Worm (Caenorhabditis elegans) whole organism, L3 larva: ENCODE measurements around the gene K07H8.11.
A peak's percentile ranks its signal among the peaks of the same experiment; 100 is the strongest.

Experiments
- R02D3.7 ChIP-seq: fragments of 150-350 bp; optimal IDR thresholded peaks from 2 replicates; lab custom pipeline; 2014; ENCODE audit warnings: missing biosample characterization, missing genetic modification characterization
- ceh-16 ChIP-seq: sonication (generic microtip); optimal IDR thresholded peaks from 2 replicates; lab custom pipeline; 2017; ENCODE audit warnings: missing biosample characterization, missing genetic modification characterization
- ceh-28 ChIP-seq: fragments of 150-350 bp; optimal IDR thresholded peaks from 2 replicates; lab custom pipeline; 2014; ENCODE audit warnings: missing biosample characterization, missing genetic modification reagents, missing genetic modification characterization
- ceh-82 ChIP-seq: fragments of 150-350 bp; optimal IDR thresholded peaks from 2 replicates; lab custom pipeline; 2014; ENCODE audit warnings: missing biosample characterization, missing genetic modification characterization
- daf-12 ChIP-seq: fragments of 150-350 bp; optimal IDR thresholded peaks from 2 replicates; lab custom pipeline; 2014; ENCODE audit warnings: missing biosample characterization, missing genetic modification reagents, missing genetic modification characterization
- egl-27 ChIP-seq: sonication (generic microtip); optimal IDR thresholded peaks from 4 replicates; lab custom pipeline; 2017; ENCODE audit warnings: missing biosample characterization, missing genetic modification reagents, missing genetic modification characterization
- egl-5 ChIP-seq: fragments of 150-350 bp; optimal IDR thresholded peaks from 2 replicates; lab custom pipeline; 2017; ENCODE audit warnings: missing biosample characterization, missing genetic modification reagents, missing genetic modification characterization, inconsistent platforms
- elt-1 ChIP-seq: fragments of 150-350 bp; optimal IDR thresholded peaks from 2 replicates; lab custom pipeline; 2014; ENCODE audit warnings: missing biosample characterization, missing genetic modification characterization
- elt-2 ChIP-seq: sonication (generic microtip); optimal IDR thresholded peaks from 2 replicates; lab custom pipeline; 2016; ENCODE audit warnings: missing genetic modification reagents, mild to moderate bottlenecking, missing genetic modification characterization, missing compliant biosample characterization
- elt-3 ChIP-seq, 3 experiments: fragments of 150-350 bp in 1 of 3; sonication (generic microtip) in 2 of 3; optimal IDR thresholded peaks; 2 replicates in 2 of 3; 4 replicates in 1 of 3; lab custom pipeline; 2014 to 2017; ENCODE audit warnings: missing biosample characterization in 3 of 3, missing genetic modification characterization in 3 of 3
- eor-1 ChIP-seq, 2 experiments: fragments of 150-350 bp; optimal IDR thresholded peaks; 2 replicates each; lab custom pipeline; 2014 to 2018; ENCODE audit warnings: missing biosample characterization in 2 of 2, missing genetic modification characterization in 2 of 2
- fkh-2 ChIP-seq: fragments of 150-350 bp; optimal IDR thresholded peaks from 2 replicates; lab custom pipeline; 2014; ENCODE audit warnings: missing biosample characterization, missing genetic modification reagents, missing genetic modification characterization
- fos-1 ChIP-seq: fragments of 150-350 bp; optimal IDR thresholded peaks from 2 replicates; lab custom pipeline; 2014; ENCODE audit warnings: missing biosample characterization, missing genetic modification characterization
- hmg-11 ChIP-seq: sonication (generic microtip); optimal IDR thresholded peaks from 2 replicates; lab custom pipeline; 2016; ENCODE audit warnings: missing genetic modification characterization, missing compliant biosample characterization
- lin-15B ChIP-seq: fragments of 150-350 bp; optimal IDR thresholded peaks from 2 replicates; lab custom pipeline; 2014; ENCODE audit warnings: missing biosample characterization, missing genetic modification characterization
- lin-39 ChIP-seq: fragments of 150-350 bp; optimal IDR thresholded peaks from 2 replicates; lab custom pipeline; 2018; ENCODE audit warnings: missing biosample characterization, missing genetic modification reagents, missing genetic modification characterization
- lsy-12 ChIP-seq: sonication (generic microtip); optimal IDR thresholded peaks from 2 replicates; lab custom pipeline; 2016; ENCODE audit warnings: mild to moderate bottlenecking, missing genetic modification characterization, missing compliant biosample characterization
- mdl-1 ChIP-seq: fragments of 150-350 bp; optimal IDR thresholded peaks from 2 replicates; lab custom pipeline; 2014; ENCODE audit warnings: missing biosample characterization, missing genetic modification characterization
- mml-1 ChIP-seq: fragments of 150-350 bp; sonication (generic microtip); optimal IDR thresholded peaks from 3 replicates; lab custom pipeline; 2014; ENCODE audit warnings: missing biosample characterization, missing genetic modification characterization
- nfya-1 ChIP-seq: sonication (generic microtip); optimal IDR thresholded peaks from 2 replicates; lab custom pipeline; 2017; ENCODE audit warnings: missing genetic modification characterization, mild to moderate bottlenecking, missing compliant biosample characterization, antibody characterized with exemption, moderate library complexity; ENCODE audit not compliant: insufficient read depth
- nhr-11 ChIP-seq: fragments of 150-350 bp; optimal IDR thresholded peaks from 2 replicates; lab custom pipeline; 2014; ENCODE audit warnings: missing biosample characterization, missing genetic modification characterization
- nhr-12 ChIP-seq: fragments of 150-350 bp; optimal IDR thresholded peaks from 2 replicates; lab custom pipeline; 2014; ENCODE audit warnings: missing biosample characterization, missing genetic modification characterization
- nhr-23 ChIP-seq: fragments of 150-350 bp; optimal IDR thresholded peaks from 2 replicates; lab custom pipeline; 2014; ENCODE audit warnings: missing biosample characterization, missing genetic modification reagents, missing genetic modification characterization
- nhr-237 ChIP-seq: fragments of 150-350 bp; optimal IDR thresholded peaks from 2 replicates; lab custom pipeline; 2014; ENCODE audit warnings: missing biosample characterization, missing genetic modification characterization
- nhr-25 ChIP-seq: sonication (generic microtip); optimal IDR thresholded peaks from 2 replicates; lab custom pipeline; 2017; ENCODE audit warnings: missing biosample characterization, missing genetic modification characterization
- nhr-28 ChIP-seq: fragments of 150-350 bp; optimal IDR thresholded peaks from 2 replicates; lab custom pipeline; 2014; ENCODE audit warnings: missing biosample characterization, missing genetic modification characterization
- nhr-43 ChIP-seq: sonication (generic microtip); optimal IDR thresholded peaks from 2 replicates; lab custom pipeline; 2016; ENCODE audit warnings: mild to moderate bottlenecking, missing genetic modification characterization, missing compliant biosample characterization; ENCODE audit not compliant: poor library complexity, severe bottlenecking
- nhr-67 ChIP-seq: fragments of 150-350 bp; optimal IDR thresholded peaks from 2 replicates; lab custom pipeline; 2014; ENCODE audit warnings: missing biosample characterization, missing genetic modification characterization
- nhr-77 ChIP-seq: fragments of 150-350 bp; optimal IDR thresholded peaks from 2 replicates; lab custom pipeline; 2014; ENCODE audit warnings: missing biosample characterization, missing genetic modification characterization
- pha-4 ChIP-seq: fragments of 150-350 bp; optimal IDR thresholded peaks from 2 replicates; lab custom pipeline; 2014; ENCODE audit warnings: missing biosample characterization, missing genetic modification reagents, missing genetic modification characterization
- pqm-1 ChIP-seq: fragments of 150-350 bp; optimal IDR thresholded peaks from 2 replicates; lab custom pipeline; 2017; ENCODE audit warnings: missing biosample characterization, missing genetic modification characterization, inconsistent platforms
- skn-1 ChIP-seq: fragments of 150-350 bp; optimal IDR thresholded peaks from 2 replicates; lab custom pipeline; 2014; ENCODE audit warnings: missing biosample characterization, missing genetic modification characterization
- snpc-4 ChIP-seq: fragments of 150-350 bp; optimal IDR thresholded peaks from 2 replicates; lab custom pipeline; 2014; ENCODE audit warnings: missing biosample characterization, missing genetic modification characterization
- tbx-2 ChIP-seq: sonication (generic microtip); optimal IDR thresholded peaks from 2 replicates; lab custom pipeline; 2016; ENCODE audit warnings: mild to moderate bottlenecking, missing genetic modification characterization, missing compliant biosample characterization
- unc-39 ChIP-seq: sonication (generic microtip); optimal IDR thresholded peaks from 4 replicates; lab custom pipeline; 2017; ENCODE audit warnings: missing biosample characterization, missing genetic modification characterization
- unc-62 ChIP-seq: fragments of 150-350 bp; sonication (generic microtip); optimal IDR thresholded peaks from 4 replicates; lab custom pipeline; 2014; ENCODE audit warnings: missing biosample characterization, missing genetic modification reagents, missing genetic modification characterization
- ztf-11 ChIP-seq: fragments of 150-350 bp; optimal IDR thresholded peaks from 2 replicates; lab custom pipeline; 2014; ENCODE audit warnings: missing biosample characterization, missing genetic modification characterization

K07H8.11 gene

DNA sequence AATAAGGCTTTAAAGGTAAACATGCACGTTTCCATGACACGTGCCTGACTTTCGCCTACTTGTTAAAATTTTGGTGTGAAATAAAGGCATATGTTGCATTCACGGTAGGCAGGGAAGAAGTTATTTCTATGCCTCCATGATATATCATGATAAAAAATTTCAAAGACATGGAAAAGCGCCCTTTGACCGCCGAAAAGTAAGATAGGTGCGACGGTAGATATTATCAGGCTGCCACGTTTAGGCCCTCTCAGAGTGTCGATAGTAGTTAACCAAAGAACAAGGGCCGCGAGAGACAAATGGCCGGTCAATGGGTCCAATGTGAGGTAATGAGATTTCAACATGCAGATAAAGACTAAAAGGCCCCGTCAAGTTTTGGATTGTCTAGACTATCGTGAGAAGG lies 32.0 kb downstream of the K07H8.11 start:
- no peak for TF ChIP-seq nhr-11 (tag; lab: Kevin White, UChicago)
- TF ChIP-seq elt-1 (tag; lab: Kevin White, UChicago) = peak; percentile 80
- peak; percentile 50 for TF ChIP-seq nhr-23 (tag; lab: Kevin White, UChicago)

DNA sequence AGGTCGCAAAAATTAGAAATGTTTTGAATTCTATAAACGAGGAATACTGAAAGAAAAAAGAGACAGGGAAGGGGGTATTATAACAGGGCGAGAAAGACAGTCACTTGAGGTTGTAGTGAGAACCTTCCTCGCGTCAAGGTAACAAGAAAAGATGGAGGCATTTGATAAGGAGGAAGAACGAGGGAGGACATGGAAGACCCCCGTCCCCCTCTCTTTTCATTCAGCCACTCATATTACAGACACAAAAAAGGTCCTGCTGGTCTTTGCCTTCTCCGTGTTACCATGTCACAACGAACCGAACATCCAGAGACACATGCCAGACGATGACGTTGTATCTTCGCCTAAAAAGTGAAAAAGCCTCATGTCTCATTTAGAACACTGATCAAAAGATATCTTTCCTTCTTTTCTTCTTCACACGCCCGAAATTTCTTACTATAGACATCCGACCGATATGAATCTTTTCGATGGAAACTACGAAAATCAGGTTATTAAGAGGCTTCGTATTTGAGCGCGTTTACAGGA lies 33.8 kb downstream of the K07H8.11 start:
- TF ChIP-seq ceh-28 (tag; lab: Kevin White, UChicago) = no peak
- TF ChIP-seq ztf-11 = no peak
- TF ChIP-seq lsy-12 (tag; lab: Kevin White, UChicago) = no peak
- TF ChIP-seq fkh-2 (tag; lab: Kevin White, UChicago) = no peak
- no peak for TF ChIP-seq fos-1
- TF ChIP-seq unc-62 (GFP tag; lab: Kevin White, UChicago) = no peak
- TF ChIP-seq nhr-28 (tag; lab: Kevin White, UChicago) = no peak
- TF ChIP-seq ceh-82 (tag; lab: Kevin White, UChicago) = no peak
- peak; percentile 8 for TF ChIP-seq nhr-43 (tag; lab: Kevin White, UChicago)
- TF ChIP-seq snpc-4 (tag; lab: Kevin White, UChicago) = no peak
- TF ChIP-seq lin-15B (tag; lab: Kevin White, UChicago) = no peak
- no peak for TF ChIP-seq mml-1 (tag; lab: Kevin White, UChicago)
- no peak for TF ChIP-seq R02D3.7 (tag; lab: Kevin White, UChicago)
- no peak for TF ChIP-seq mdl-1 (tag; lab: Kevin White, UChicago)
- TF ChIP-seq pqm-1 (tag; lab: Kevin White, UChicago) = no peak
- peak; percentile 17 for TF ChIP-seq nhr-23 (tag; lab: Kevin White, UChicago)
- no peak for TF ChIP-seq nhr-67 (tag; lab: Kevin White, UChicago)
- TF ChIP-seq egl-5 (tag; lab: Kevin White, UChicago) = no peak
- no peak for TF ChIP-seq skn-1 (tag; lab: Kevin White, UChicago)
- peak in 1 of 3 experiments; percentile 3 for TF ChIP-seq elt-3 (tag; optimal IDR thresholded peaks at IDR 0.05; lab: Kevin White, UChicago)
- TF ChIP-seq nhr-77 (tag; lab: Kevin White, UChicago) = no peak
- TF ChIP-seq elt-1 (tag; lab: Kevin White, UChicago) = peak; percentile 36
- TF ChIP-seq unc-39 (tag; lab: Kevin White, UChicago) = no peak
- TF ChIP-seq nhr-25 (tag; lab: Kevin White, UChicago) = peak; percentile 38
- TF ChIP-seq ceh-16 (tag; lab: Kevin White, UChicago) = no peak
- TF ChIP-seq lin-39 = no peak
- TF ChIP-seq egl-27 (tag; lab: Kevin White, UChicago) = no peak
- TF ChIP-seq nfya-1 (tag; lab: Kevin White, UChicago) = no peak
- no peak for TF ChIP-seq eor-1 (tag; optimal IDR thresholded peaks at IDR 0.05; lab: Kevin White, UChicago)
- TF ChIP-seq tbx-2 (tag; lab: Kevin White, UChicago) = no peak

DNA sequence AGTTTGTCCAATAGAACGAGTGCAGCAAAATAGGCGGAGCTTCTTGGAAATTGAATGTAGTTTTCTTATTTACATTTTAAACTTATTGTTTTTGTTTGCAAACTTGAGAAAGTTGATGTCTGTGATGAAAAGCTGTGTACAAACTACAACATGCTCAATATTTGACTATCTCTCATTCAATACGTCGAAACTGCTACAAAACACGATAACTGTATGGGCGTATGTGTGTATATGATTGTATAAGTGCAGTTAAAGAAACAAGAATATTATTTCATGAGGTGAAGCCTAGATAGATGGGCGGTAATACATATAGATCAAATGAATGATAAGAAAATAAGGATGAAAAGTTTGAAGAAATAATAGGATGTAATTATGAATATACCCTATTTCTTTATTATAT lies 35.5 kb downstream of the K07H8.11 start:
- TF ChIP-seq pha-4 (tag; lab: Kevin White, UChicago) (peak; percentile 77), elt-3 (tag; optimal IDR thresholded peaks at IDR 0.05; lab: Kevin White, UChicago) (no peak), elt-2 (peak; percentile 22)
- TF ChIP-seq, all 47 proteins: peak for 2

DNA sequence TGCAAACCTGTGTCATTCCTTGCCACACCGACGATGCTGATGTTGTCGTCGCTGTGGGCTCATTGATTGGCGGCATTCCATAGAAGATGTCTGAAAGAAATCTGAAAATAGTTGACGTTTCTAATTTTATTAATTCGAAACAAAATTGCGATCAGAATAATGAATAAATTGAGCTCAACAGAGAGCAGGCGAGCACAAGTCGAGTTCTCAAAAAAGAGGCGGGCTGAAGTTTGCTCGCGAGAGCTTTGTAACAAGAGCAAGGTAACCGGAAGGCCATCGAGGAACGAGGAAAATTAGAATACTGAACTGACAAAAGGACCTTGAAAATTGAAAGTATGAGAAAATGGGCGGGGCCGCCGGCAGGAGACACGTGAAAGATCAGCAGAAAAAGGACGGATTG lies 38.6 kb downstream of the K07H8.11 start, which contains the start of gene nhr-66:
nhr-66 (minus strand) TSS at position 101 of the 400 bp plus-strand sequence.
- no peak for TF ChIP-seq nhr-67 (tag; lab: Kevin White, UChicago)
- TF ChIP-seq nhr-23 (tag; lab: Kevin White, UChicago) = no peak
- TF ChIP-seq ceh-16 (tag; lab: Kevin White, UChicago) = no peak
- TF ChIP-seq fos-1 = no peak
- no peak for TF ChIP-seq hmg-11 (tag; lab: Kevin White, UChicago)
- no peak for TF ChIP-seq skn-1 (tag; lab: Kevin White, UChicago)
- no peak for TF ChIP-seq lin-39
- TF ChIP-seq nhr-25 (tag; lab: Kevin White, UChicago) = no peak
- TF ChIP-seq tbx-2 (tag; lab: Kevin White, UChicago) = no peak
- no peak for TF ChIP-seq snpc-4 (tag; lab: Kevin White, UChicago)
- TF ChIP-seq eor-1 (tag; optimal IDR thresholded peaks at IDR 0.05; lab: Kevin White, UChicago) = no peak
- TF ChIP-seq lin-15B (tag; lab: Kevin White, UChicago) = no peak
- TF ChIP-seq nhr-43 (tag; lab: Kevin White, UChicago) = no peak
- no peak for TF ChIP-seq ceh-28 (tag; lab: Kevin White, UChicago)
- TF ChIP-seq nhr-12 (tag; lab: Kevin White, UChicago) = no peak
- TF ChIP-seq nhr-237 (tag; lab: Kevin White, UChicago) = no peak
- no peak for TF ChIP-seq unc-62 (GFP tag; lab: Kevin White, UChicago)
- no peak for TF ChIP-seq daf-12 (tag; lab: Kevin White, UChicago)
